Worm (Caenorhabditis elegans): Measurements from ENCODE around the gene C28A5.6.
A peak's percentile ranks its signal among the peaks of the same experiment; 100 is the strongest.

C28A5.6 gene

DNA sequence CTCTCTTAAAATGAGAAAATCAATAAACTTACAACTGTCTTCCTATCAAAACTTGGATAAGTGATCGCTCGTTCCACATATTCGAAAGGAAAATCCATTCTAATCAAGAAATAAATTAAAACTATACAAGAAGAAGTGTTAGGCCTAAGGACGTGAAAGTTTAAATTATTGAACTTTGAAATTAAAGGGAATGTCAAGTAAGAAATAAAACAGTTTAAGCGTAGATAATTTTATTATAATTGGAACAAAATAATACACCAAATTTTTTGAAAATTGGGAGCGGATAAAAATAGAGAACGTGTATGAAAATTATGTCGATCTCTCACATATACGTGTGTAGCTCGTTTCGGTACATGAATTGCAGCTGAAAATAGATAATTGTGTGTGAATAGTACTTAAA is at the start of gene C28A5.6:
Gene C28A5.6 (minus strand): TSS at position 101 of the 400 bp plus-strand sequence.
- TF ChIP-seq ztf-29 (GFP tag; IDR thresholded peaks at IDR 0.05) (no peak), ztf-23 (GFP tag; IDR thresholded peaks at IDR 0.05) (no peak), flt-1 (GFP tag; IDR thresholded peaks at IDR 0.05) (no peak), ref-1 (GFP tag; conservative IDR thresholded peaks at IDR 0.05) (no peak), klf-2 (GFP tag; conservative IDR thresholded peaks at IDR 0.05) (no peak), cog-1 (tag; optimal IDR thresholded peaks at IDR 0.05) (no peak), med-1 (GFP tag; optimal IDR thresholded peaks at IDR 0.05; ENCODE audit: insufficient read depth) (no peak), tab-1 (GFP tag; IDR thresholded peaks at IDR 0.05) (no peak), T22C8.4 (GFP tag; IDR thresholded peaks at IDR 0.05) (no peak)

- TF ChIP-seq T22C8.4 (GFP tag; IDR thresholded peaks at IDR 0.05) = no peak
- no peak for TF ChIP-seq ref-1 (GFP tag; conservative IDR thresholded peaks at IDR 0.05)
- TF ChIP-seq med-1 (GFP tag; optimal IDR thresholded peaks at IDR 0.05; ENCODE audit: insufficient read depth) = no peak
Measured at ce11 chrIII:4477472-4477871, 48.2 kb upstream of the C28A5.6 start, which contains the start of gene ins-17. Gene ins-17, minus strand, starts transcription at chrIII:4477572.

DNA sequence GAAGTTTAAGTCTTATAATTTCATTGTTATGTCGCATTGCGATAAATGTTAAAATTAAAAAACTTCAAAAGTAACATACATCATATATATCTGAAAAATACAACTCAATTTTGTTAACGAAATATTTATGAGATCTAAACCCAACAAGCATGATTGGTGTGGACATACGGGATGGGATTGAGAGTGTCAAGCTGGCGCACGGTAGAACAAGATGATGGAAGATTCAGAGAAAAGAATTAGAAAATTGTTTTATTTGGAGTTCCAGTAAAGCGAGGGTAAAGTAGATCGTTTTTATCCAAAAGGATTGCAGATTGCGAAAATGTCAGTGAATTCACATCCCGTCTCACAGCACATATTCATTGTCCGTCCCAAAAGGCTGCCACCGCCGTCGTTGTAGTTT is 47.5 kb upstream of the C28A5.6 start:
- no peak for TF ChIP-seq med-1 (GFP tag; optimal IDR thresholded peaks at IDR 0.05; ENCODE audit: insufficient read depth)
- no peak for TF ChIP-seq ref-1 (GFP tag; conservative IDR thresholded peaks at IDR 0.05)
- TF ChIP-seq klf-2 (GFP tag; conservative IDR thresholded peaks at IDR 0.05) = no peak
- TF ChIP-seq T22C8.4 (GFP tag; IDR thresholded peaks at IDR 0.05) = no peak
- no peak for TF ChIP-seq ztf-29 (GFP tag; IDR thresholded peaks at IDR 0.05)
- no peak for TF ChIP-seq flt-1 (GFP tag; IDR thresholded peaks at IDR 0.05)
- TF ChIP-seq ztf-23 (GFP tag; IDR thresholded peaks at IDR 0.05) = no peak
- TF ChIP-seq cog-1 (tag; optimal IDR thresholded peaks at IDR 0.05) = no peak
- TF ChIP-seq tab-1 (GFP tag; IDR thresholded peaks at IDR 0.05) = no peak

ce11 chrIII:4476313-4476712 is 47.0 kb upstream of the C28A5.6 start:
- no peak for TF ChIP-seq T22C8.4 (GFP tag; IDR thresholded peaks at IDR 0.05)
- TF ChIP-seq cog-1 (tag; optimal IDR thresholded peaks at IDR 0.05) = no peak
- TF ChIP-seq flt-1 (GFP tag; IDR thresholded peaks at IDR 0.05) = no peak
- TF ChIP-seq klf-2 (GFP tag; conservative IDR thresholded peaks at IDR 0.05) = no peak
- no peak for TF ChIP-seq tab-1 (GFP tag; IDR thresholded peaks at IDR 0.05)
- TF ChIP-seq ztf-29 (GFP tag; IDR thresholded peaks at IDR 0.05) = no peak
- TF ChIP-seq med-1 (GFP tag; optimal IDR thresholded peaks at IDR 0.05; ENCODE audit: insufficient read depth) = no peak
- TF ChIP-seq ztf-23 (GFP tag; IDR thresholded peaks at IDR 0.05) = no peak
- TF ChIP-seq ref-1 (GFP tag; conservative IDR thresholded peaks at IDR 0.05) = no peak

- TF ChIP-seq ztf-23 (GFP tag; IDR thresholded peaks at IDR 0.05) (peak; percentile 89), ztf-29 (GFP tag; IDR thresholded peaks at IDR 0.05) (peak; percentile 70), ref-1 (GFP tag; conservative IDR thresholded peaks at IDR 0.05) (no peak), med-1 (GFP tag; optimal IDR thresholded peaks at IDR 0.05; ENCODE audit: insufficient read depth) (peak; percentile 22), T22C8.4 (GFP tag; IDR thresholded peaks at IDR 0.05) (peak; percentile 29), tab-1 (GFP tag; IDR thresholded peaks at IDR 0.05) (no peak), flt-1 (GFP tag; IDR thresholded peaks at IDR 0.05) (peak; percentile 89), klf-2 (GFP tag; conservative IDR thresholded peaks at IDR 0.05) (0 out of 2 replicates have a peak, but pooled peaks have one; percentile 44), cog-1 (tag; optimal IDR thresholded peaks at IDR 0.05) (peak; percentile 83)
Measured at ce11 chrIII:4475428-4475968, 46.2 kb upstream of the C28A5.6 start, which contains the start of gene rps-1. Gene rps-1, plus strand, starts transcription at chrIII:4475918.

DNA sequence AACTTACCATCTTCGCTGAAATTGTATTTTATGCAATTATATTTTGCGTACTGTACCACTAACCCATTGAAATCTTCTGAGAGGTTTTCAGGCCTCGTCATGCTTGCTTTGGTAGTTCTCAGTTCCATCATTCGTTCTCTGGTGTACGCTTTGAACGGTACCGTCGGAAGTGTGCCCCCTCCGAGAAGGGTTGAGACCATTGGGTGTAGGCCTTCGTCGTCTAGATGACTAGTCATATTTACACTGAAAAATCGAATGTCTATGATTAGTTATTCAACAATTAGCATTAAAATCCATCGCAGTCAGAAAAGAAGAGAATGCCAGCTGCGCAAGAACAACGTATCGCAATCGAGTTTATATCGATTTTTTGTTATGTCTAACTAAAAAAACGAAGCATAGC is 45.6 kb upstream of the C28A5.6 start, which contains the start of gene ifet-1:
Gene ifet-1 (minus strand): TSS at position 243 of the 400 bp plus-strand sequence.
- TF ChIP-seq flt-1 (GFP tag; IDR thresholded peaks at IDR 0.05) = no peak
- TF ChIP-seq cog-1 (tag; optimal IDR thresholded peaks at IDR 0.05) = no peak
- TF ChIP-seq tab-1 (GFP tag; IDR thresholded peaks at IDR 0.05) = no peak
- no peak for TF ChIP-seq ztf-23 (GFP tag; IDR thresholded peaks at IDR 0.05)
- no peak for TF ChIP-seq ref-1 (GFP tag; conservative IDR thresholded peaks at IDR 0.05)
- TF ChIP-seq ztf-29 (GFP tag; IDR thresholded peaks at IDR 0.05) = no peak

DNA sequence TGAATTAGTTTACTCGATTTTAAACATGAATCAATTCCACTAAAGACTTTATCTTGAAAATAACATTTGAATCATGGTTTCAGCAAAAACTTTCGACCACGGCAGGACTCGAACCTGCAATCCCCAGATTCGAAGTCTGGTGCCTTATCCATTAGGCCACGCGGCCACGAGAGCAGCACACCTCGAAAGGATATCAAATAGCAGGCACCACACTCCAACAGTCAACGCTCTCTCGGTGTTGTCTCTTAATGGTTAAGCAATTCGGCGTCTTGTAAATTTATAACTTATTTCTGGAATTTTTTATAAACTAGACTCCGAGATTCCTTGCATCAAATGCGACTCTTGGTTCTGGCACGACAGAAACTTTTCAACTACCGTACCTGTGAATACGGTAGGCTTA is 41.5 kb upstream of the C28A5.6 start:
- TF ChIP-seq flt-1 (GFP tag; IDR thresholded peaks at IDR 0.05) (peak; percentile 97), ref-1 (GFP tag; conservative IDR thresholded peaks at IDR 0.05) (peak; percentile 94), cog-1 (tag; optimal IDR thresholded peaks at IDR 0.05) (peak; percentile 81), ztf-29 (GFP tag; IDR thresholded peaks at IDR 0.05) (peak; percentile 83; the same call in 1 of the 2 replicates), med-1 (GFP tag; optimal IDR thresholded peaks at IDR 0.05; ENCODE audit: insufficient read depth) (peak; percentile 78), T22C8.4 (GFP tag; IDR thresholded peaks at IDR 0.05) (peak; percentile 94), tab-1 (GFP tag; IDR thresholded peaks at IDR 0.05) (peak; percentile 97), ztf-23 (GFP tag; IDR thresholded peaks at IDR 0.05) (peak; percentile 88), klf-2 (GFP tag; conservative IDR thresholded peaks at IDR 0.05) (peak; percentile 91)

ce11 chrIII:4468812-4469211 is 39.5 kb upstream of the C28A5.6 start, which contains the start of gene mstr-2:
Gene mstr-2, plus strand, starts transcription at chrIII:4469112.
- TF ChIP-seq ztf-29 (GFP tag; IDR thresholded peaks at IDR 0.05) (no peak), T22C8.4 (GFP tag; IDR thresholded peaks at IDR 0.05) (no peak), klf-2 (GFP tag; conservative IDR thresholded peaks at IDR 0.05) (no peak), cog-1 (tag; optimal IDR thresholded peaks at IDR 0.05) (no peak), tab-1 (GFP tag; IDR thresholded peaks at IDR 0.05) (no peak), flt-1 (GFP tag; IDR thresholded peaks at IDR 0.05) (no peak), med-1 (GFP tag; optimal IDR thresholded peaks at IDR 0.05; ENCODE audit: insufficient read depth) (no peak), ztf-23 (GFP tag; IDR thresholded peaks at IDR 0.05) (no peak), ref-1 (GFP tag; conservative IDR thresholded peaks at IDR 0.05) (no peak)

- no peak for TF ChIP-seq ztf-23 (GFP tag; IDR thresholded peaks at IDR 0.05)
Measured at ce11 chrIII:4468390-4468789, 39.1 kb upstream of the C28A5.6 start.

DNA sequence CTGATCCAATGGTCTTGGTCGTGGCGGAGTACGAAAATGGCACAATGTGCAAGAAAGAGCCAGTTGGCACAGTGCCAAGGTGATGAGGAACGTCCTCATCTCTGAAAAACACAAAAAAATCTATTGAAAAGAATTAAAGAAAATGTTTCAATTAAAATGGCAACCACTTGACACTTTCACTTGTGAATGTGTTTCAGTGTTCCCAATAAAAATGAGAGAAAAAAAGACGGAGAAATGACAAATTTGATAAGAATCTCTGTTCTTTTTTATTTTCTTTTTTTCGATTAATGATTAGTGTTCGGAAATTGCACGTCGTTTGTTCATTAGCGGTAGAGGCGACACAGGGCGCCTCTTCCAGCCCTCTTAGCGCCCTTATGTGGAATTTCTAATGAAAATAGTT is 38.0 kb upstream of the C28A5.6 start, which contains the start of gene ndg-4:
Gene ndg-4 (minus strand): TSS at position 101 of the 400 bp plus-strand sequence.
- no peak for TF ChIP-seq tab-1 (GFP tag; IDR thresholded peaks at IDR 0.05)
- no peak for TF ChIP-seq ztf-29 (GFP tag; IDR thresholded peaks at IDR 0.05)

Measured in whole organism, midembryonic.